Worm (Caenorhabditis elegans) whole organism, L3 larva: Measurements from ENCODE around the gene F45D3.1.
A peak's percentile ranks its signal among the peaks of the same experiment; 100 is the strongest.

ENCODE experiments used
- R02D3.7 ChIP-seq: fragments of 150-350 bp; optimal IDR thresholded peaks from 2 replicates; lab custom pipeline; 2014; ENCODE audit warnings: missing biosample characterization, missing genetic modification characterization
- ZK546.5 ChIP-seq: sonication (generic microtip); optimal IDR thresholded peaks from 2 replicates; lab custom pipeline; 2017; ENCODE audit warnings: missing biosample characterization, missing genetic modification characterization
- aly-2 ChIP-seq: fragments of 150-350 bp; optimal IDR thresholded peaks from 2 replicates; lab custom pipeline; 2014; ENCODE audit warnings: missing biosample characterization, missing genetic modification characterization
- ama-1 ChIP-seq: fragments of 150-350 bp; optimal IDR thresholded peaks from 2 replicates; lab custom pipeline; 2018
- ceh-16 ChIP-seq: sonication (generic microtip); optimal IDR thresholded peaks from 2 replicates; lab custom pipeline; 2017; ENCODE audit warnings: missing biosample characterization, missing genetic modification characterization
- ceh-28 ChIP-seq: fragments of 150-350 bp; optimal IDR thresholded peaks from 2 replicates; lab custom pipeline; 2014; ENCODE audit warnings: missing biosample characterization, missing genetic modification reagents, missing genetic modification characterization
- ceh-82 ChIP-seq: fragments of 150-350 bp; optimal IDR thresholded peaks from 2 replicates; lab custom pipeline; 2014; ENCODE audit warnings: missing biosample characterization, missing genetic modification characterization
- ceh-9 ChIP-seq: sonication (generic microtip); optimal IDR thresholded peaks from 2 replicates; lab custom pipeline; 2018; ENCODE audit warnings: missing biosample characterization, missing genetic modification characterization
- daf-12 ChIP-seq: fragments of 150-350 bp; optimal IDR thresholded peaks from 2 replicates; lab custom pipeline; 2014; ENCODE audit warnings: missing biosample characterization, missing genetic modification reagents, missing genetic modification characterization
- egl-27 ChIP-seq: sonication (generic microtip); optimal IDR thresholded peaks from 4 replicates; lab custom pipeline; 2017; ENCODE audit warnings: missing biosample characterization, missing genetic modification reagents, missing genetic modification characterization
- egl-5 ChIP-seq: fragments of 150-350 bp; optimal IDR thresholded peaks from 2 replicates; lab custom pipeline; 2017; ENCODE audit warnings: missing biosample characterization, missing genetic modification reagents, missing genetic modification characterization, inconsistent platforms
- elt-1 ChIP-seq: fragments of 150-350 bp; optimal IDR thresholded peaks from 2 replicates; lab custom pipeline; 2014; ENCODE audit warnings: missing biosample characterization, missing genetic modification characterization
- elt-2 ChIP-seq: sonication (generic microtip); optimal IDR thresholded peaks from 2 replicates; lab custom pipeline; 2016; ENCODE audit warnings: missing genetic modification reagents, mild to moderate bottlenecking, missing genetic modification characterization, missing compliant biosample characterization
- elt-3 ChIP-seq, 3 experiments: fragments of 150-350 bp in 1 of 3; sonication (generic microtip) in 2 of 3; optimal IDR thresholded peaks; 2 replicates in 2 of 3; 4 replicates in 1 of 3; lab custom pipeline; 2014 to 2017; ENCODE audit warnings: missing biosample characterization in 3 of 3, missing genetic modification characterization in 3 of 3
- eor-1 ChIP-seq, 2 experiments: fragments of 150-350 bp; optimal IDR thresholded peaks; 2 replicates each; lab custom pipeline; 2014 to 2018; ENCODE audit warnings: missing biosample characterization in 2 of 2, missing genetic modification characterization in 2 of 2
- fkh-10 ChIP-seq: sonication (generic microtip); optimal IDR thresholded peaks from 2 replicates; lab custom pipeline; 2017; ENCODE audit warnings: missing biosample characterization, missing genetic modification reagents, missing genetic modification characterization
- fkh-2 ChIP-seq: fragments of 150-350 bp; optimal IDR thresholded peaks from 2 replicates; lab custom pipeline; 2014; ENCODE audit warnings: missing biosample characterization, missing genetic modification reagents, missing genetic modification characterization
- fos-1 ChIP-seq: fragments of 150-350 bp; optimal IDR thresholded peaks from 2 replicates; lab custom pipeline; 2014; ENCODE audit warnings: missing biosample characterization, missing genetic modification characterization
- hmg-11 ChIP-seq: sonication (generic microtip); optimal IDR thresholded peaks from 2 replicates; lab custom pipeline; 2016; ENCODE audit warnings: missing genetic modification characterization, missing compliant biosample characterization
- jun-1 ChIP-seq: fragments of 150-350 bp; optimal IDR thresholded peaks from 2 replicates; lab custom pipeline; 2014; ENCODE audit warnings: missing biosample characterization, missing genetic modification reagents, missing genetic modification characterization
- lin-15B ChIP-seq: fragments of 150-350 bp; optimal IDR thresholded peaks from 2 replicates; lab custom pipeline; 2014; ENCODE audit warnings: missing biosample characterization, missing genetic modification characterization
- lin-39 ChIP-seq: fragments of 150-350 bp; optimal IDR thresholded peaks from 2 replicates; lab custom pipeline; 2018; ENCODE audit warnings: missing biosample characterization, missing genetic modification reagents, missing genetic modification characterization
- lsy-12 ChIP-seq: sonication (generic microtip); optimal IDR thresholded peaks from 2 replicates; lab custom pipeline; 2016; ENCODE audit warnings: mild to moderate bottlenecking, missing genetic modification characterization, missing compliant biosample characterization
- mdl-1 ChIP-seq: fragments of 150-350 bp; optimal IDR thresholded peaks from 2 replicates; lab custom pipeline; 2014; ENCODE audit warnings: missing biosample characterization, missing genetic modification characterization
- mml-1 ChIP-seq: fragments of 150-350 bp; sonication (generic microtip); optimal IDR thresholded peaks from 3 replicates; lab custom pipeline; 2014; ENCODE audit warnings: missing biosample characterization, missing genetic modification characterization
- nfya-1 ChIP-seq: sonication (generic microtip); optimal IDR thresholded peaks from 2 replicates; lab custom pipeline; 2017; ENCODE audit warnings: missing genetic modification characterization, mild to moderate bottlenecking, missing compliant biosample characterization, antibody characterized with exemption, moderate library complexity; ENCODE audit not compliant: insufficient read depth
- nhr-11 ChIP-seq: fragments of 150-350 bp; optimal IDR thresholded peaks from 2 replicates; lab custom pipeline; 2014; ENCODE audit warnings: missing biosample characterization, missing genetic modification characterization
- nhr-12 ChIP-seq: fragments of 150-350 bp; optimal IDR thresholded peaks from 2 replicates; lab custom pipeline; 2014; ENCODE audit warnings: missing biosample characterization, missing genetic modification characterization
- nhr-23 ChIP-seq: fragments of 150-350 bp; optimal IDR thresholded peaks from 2 replicates; lab custom pipeline; 2014; ENCODE audit warnings: missing biosample characterization, missing genetic modification reagents, missing genetic modification characterization
- nhr-237 ChIP-seq: fragments of 150-350 bp; optimal IDR thresholded peaks from 2 replicates; lab custom pipeline; 2014; ENCODE audit warnings: missing biosample characterization, missing genetic modification characterization
- nhr-25 ChIP-seq: sonication (generic microtip); optimal IDR thresholded peaks from 2 replicates; lab custom pipeline; 2017; ENCODE audit warnings: missing biosample characterization, missing genetic modification characterization
- nhr-28 ChIP-seq: fragments of 150-350 bp; optimal IDR thresholded peaks from 2 replicates; lab custom pipeline; 2014; ENCODE audit warnings: missing biosample characterization, missing genetic modification characterization
- nhr-43 ChIP-seq: sonication (generic microtip); optimal IDR thresholded peaks from 2 replicates; lab custom pipeline; 2016; ENCODE audit warnings: mild to moderate bottlenecking, missing genetic modification characterization, missing compliant biosample characterization; ENCODE audit not compliant: poor library complexity, severe bottlenecking
- nhr-67 ChIP-seq: fragments of 150-350 bp; optimal IDR thresholded peaks from 2 replicates; lab custom pipeline; 2014; ENCODE audit warnings: missing biosample characterization, missing genetic modification characterization
- nhr-76 ChIP-seq: fragments of 150-350 bp; sonication (generic microtip); optimal IDR thresholded peaks from 5 replicates; lab custom pipeline; 2014; ENCODE audit warnings: missing biosample characterization, missing genetic modification characterization
- nhr-77 ChIP-seq: fragments of 150-350 bp; optimal IDR thresholded peaks from 2 replicates; lab custom pipeline; 2014; ENCODE audit warnings: missing biosample characterization, missing genetic modification characterization
- pha-4 ChIP-seq: fragments of 150-350 bp; optimal IDR thresholded peaks from 2 replicates; lab custom pipeline; 2014; ENCODE audit warnings: missing biosample characterization, missing genetic modification reagents, missing genetic modification characterization
- pqm-1 ChIP-seq: fragments of 150-350 bp; optimal IDR thresholded peaks from 2 replicates; lab custom pipeline; 2017; ENCODE audit warnings: missing biosample characterization, missing genetic modification characterization, inconsistent platforms
- sea-2 ChIP-seq: fragments of 150-350 bp; sonication (generic microtip); optimal IDR thresholded peaks from 4 replicates; lab custom pipeline; 2014; ENCODE audit warnings: missing biosample characterization, missing genetic modification reagents, missing genetic modification characterization
- skn-1 ChIP-seq: fragments of 150-350 bp; optimal IDR thresholded peaks from 2 replicates; lab custom pipeline; 2014; ENCODE audit warnings: missing biosample characterization, missing genetic modification characterization
- snpc-4 ChIP-seq: fragments of 150-350 bp; optimal IDR thresholded peaks from 2 replicates; lab custom pipeline; 2014; ENCODE audit warnings: missing biosample characterization, missing genetic modification characterization
- tbx-2 ChIP-seq: sonication (generic microtip); optimal IDR thresholded peaks from 2 replicates; lab custom pipeline; 2016; ENCODE audit warnings: mild to moderate bottlenecking, missing genetic modification characterization, missing compliant biosample characterization
- unc-39 ChIP-seq: sonication (generic microtip); optimal IDR thresholded peaks from 4 replicates; lab custom pipeline; 2017; ENCODE audit warnings: missing biosample characterization, missing genetic modification characterization
- unc-62 ChIP-seq: fragments of 150-350 bp; sonication (generic microtip); optimal IDR thresholded peaks from 4 replicates; lab custom pipeline; 2014; ENCODE audit warnings: missing biosample characterization, missing genetic modification reagents, missing genetic modification characterization
- zag-1 ChIP-seq: fragments of 150-350 bp; optimal IDR thresholded peaks from 2 replicates; lab custom pipeline; 2014; ENCODE audit warnings: missing biosample characterization, missing genetic modification characterization
- ztf-11 ChIP-seq: fragments of 150-350 bp; optimal IDR thresholded peaks from 2 replicates; lab custom pipeline; 2014; ENCODE audit warnings: missing biosample characterization, missing genetic modification characterization
- ztf-4 ChIP-seq: fragments of 150-350 bp; optimal IDR thresholded peaks from 2 replicates; lab custom pipeline; 2014; ENCODE audit warnings: missing biosample characterization, missing genetic modification characterization

Gene F45D3.1

ce11 chrV:12525526-12525925 is 1.3 kb upstream of the F45D3.1 start, which contains the start of gene dyf-4:
Gene dyf-4 (minus strand): TSS chrV:12525738.
- TF ChIP-seq nhr-25 (tag; lab: Kevin White, UChicago) (peak; percentile 27), elt-2 (tag; lab: Kevin White, UChicago) (no peak)
- TF ChIP-seq, all 47 proteins: peak for 1

ce11 chrV:12526124-12526523 is 734 bp upstream of the F45D3.1 start:
- TF ChIP-seq nhr-237 (tag; lab: Kevin White, UChicago) (no peak), nhr-23 (tag; lab: Kevin White, UChicago) (peak; percentile 50)

ce11 chrV:12528919-12529318 is 2.1 kb downstream of the F45D3.1 start:
- no peak for TF ChIP-seq ceh-16 (tag; lab: Kevin White, UChicago)
- peak; percentile 66 for TF ChIP-seq pqm-1 (tag; lab: Kevin White, UChicago)
- no peak for TF ChIP-seq fkh-10 (GFP tag; lab: Kevin White, UChicago)
- no peak for TF ChIP-seq egl-27 (tag; lab: Kevin White, UChicago)
- no peak for TF ChIP-seq lsy-12
- TF ChIP-seq jun-1 (tag; lab: Kevin White, UChicago): peak; percentile 44
- no peak for TF ChIP-seq ZK546.5 (tag; lab: Kevin White, UChicago)
- no peak for TF ChIP-seq nhr-76 (tag; lab: Kevin White, UChicago)
- TF ChIP-seq pha-4: peak; percentile 35
- TF ChIP-seq eor-1 (tag; optimal IDR thresholded peaks at IDR 0.05; lab: Kevin White, UChicago): no peak
- no peak for TF ChIP-seq fos-1
- no peak for TF ChIP-seq ztf-11 (tag; lab: Kevin White, UChicago)
- TF ChIP-seq mml-1 (tag; lab: Kevin White, UChicago): no peak
- peak; percentile 42 for TF ChIP-seq mdl-1 (tag; lab: Kevin White, UChicago)
- TF ChIP-seq ceh-28 (tag; lab: Kevin White, UChicago): peak; percentile 15
- no peak for TF ChIP-seq unc-39 (tag; lab: Kevin White, UChicago)
- TF ChIP-seq nfya-1 (tag; lab: Kevin White, UChicago): peak; percentile 82
- TF ChIP-seq ztf-4 (tag; lab: Kevin White, UChicago): no peak
- no peak for TF ChIP-seq ama-1 (lab: Kevin White, UChicago)
- TF ChIP-seq elt-3 (tag; optimal IDR thresholded peaks at IDR 0.05; lab: Kevin White, UChicago): peak in 1 of 3 experiments; percentile 27
- peak; percentile 57 for TF ChIP-seq elt-1 (tag; lab: Kevin White, UChicago)
- no peak for TF ChIP-seq fkh-2
- TF ChIP-seq snpc-4 (tag; lab: Kevin White, UChicago): peak; percentile 30
- TF ChIP-seq ceh-82 (tag; lab: Kevin White, UChicago): no peak
- no peak for TF ChIP-seq nhr-11 (tag; lab: Kevin White, UChicago)
- TF ChIP-seq daf-12 (tag; lab: Kevin White, UChicago): peak; percentile 92
- no peak for TF ChIP-seq zag-1
- TF ChIP-seq R02D3.7 (tag; lab: Kevin White, UChicago): peak; percentile 19
- TF ChIP-seq nhr-43 (tag; lab: Kevin White, UChicago): no peak
- peak; percentile 84 for TF ChIP-seq unc-62 (GFP tag; lab: Kevin White, UChicago)
- peak; percentile 12 for TF ChIP-seq lin-15B (tag; lab: Kevin White, UChicago)
- TF ChIP-seq nhr-23 (tag; lab: Kevin White, UChicago): peak; percentile 16
- TF ChIP-seq nhr-28 (tag; lab: Kevin White, UChicago): no peak
- no peak for TF ChIP-seq ceh-9 (tag; lab: Kevin White, UChicago)
- TF ChIP-seq nhr-25 (tag; lab: Kevin White, UChicago): peak; percentile 91
- peak; percentile 40 for TF ChIP-seq elt-2 (tag; lab: Kevin White, UChicago)
- no peak for TF ChIP-seq nhr-237 (tag; lab: Kevin White, UChicago)
- peak; percentile 17 for TF ChIP-seq lin-39
- TF ChIP-seq nhr-77: no peak
- no peak for TF ChIP-seq skn-1 (tag; lab: Kevin White, UChicago)
- peak; percentile 48 for TF ChIP-seq hmg-11
- TF ChIP-seq egl-5 (tag; lab: Kevin White, UChicago): no peak
- peak; percentile 8 for TF ChIP-seq tbx-2 (tag; lab: Kevin White, UChicago)
- no peak for TF ChIP-seq nhr-12 (tag; lab: Kevin White, UChicago)
- TF ChIP-seq aly-2 (tag; lab: Kevin White, UChicago): no peak
- no peak for TF ChIP-seq nhr-67 (tag; lab: Kevin White, UChicago)
- no peak for TF ChIP-seq sea-2
